Worm (Caenorhabditis elegans) whole organism, mixed stage, embryonic: ENCODE results near the gene sams-1.

ENCODE experiments used
- M03D4.4 ChIP-seq: sonication (generic microtip); optimal IDR thresholded peaks from 2 replicates; lab custom pipeline; 2017; ENCODE audit warnings: mild to moderate bottlenecking, missing genetic modification characterization, missing compliant biosample characterization
- bed-3 ChIP-seq: fragments of 200-800 bp; sonication (Bioruptor generic); optimal IDR thresholded peaks from 3 replicates; lab custom pipeline; 2018; ENCODE audit warnings: mild to moderate bottlenecking, missing genetic modification characterization, moderate library complexity, missing compliant biosample characterization
- blmp-1 ChIP-seq: fragments of 150-350 bp; optimal IDR thresholded peaks from 2 replicates; lab custom pipeline; 2014; ENCODE audit warnings: missing biosample characterization, missing genetic modification characterization
- ceh-39 ChIP-seq: fragments of 150-350 bp; optimal IDR thresholded peaks from 2 replicates; lab custom pipeline; 2014; ENCODE audit warnings: missing biosample characterization, missing genetic modification characterization
- ceh-83 ChIP-seq: fragments of 200-800 bp; sonication (Bioruptor generic); optimal IDR thresholded peaks from 2 replicates; lab custom pipeline; 2018; ENCODE audit warnings: mild to moderate bottlenecking, missing genetic modification characterization, missing compliant biosample characterization
- ces-1 ChIP-seq: fragments of 150-350 bp; optimal IDR thresholded peaks from 2 replicates; lab custom pipeline; 2014; ENCODE audit warnings: missing biosample characterization, missing genetic modification reagents, missing genetic modification characterization
- drap-1 ChIP-seq: fragments of 200-800 bp; sonication (Bioruptor generic); optimal IDR thresholded peaks from 3 replicates; lab custom pipeline; 2018; ENCODE audit warnings: mild to moderate bottlenecking, missing genetic modification characterization, missing compliant biosample characterization
- elt-1 ChIP-seq: sonication (generic microtip); optimal IDR thresholded peaks from 2 replicates; lab custom pipeline; 2017; ENCODE audit warnings: missing genetic modification characterization, mild to moderate bottlenecking, missing compliant biosample characterization, antibody characterized with exemption, moderate library complexity, borderline replicate concordance; ENCODE audit not compliant: insufficient read depth
- elt-3 ChIP-seq: fragments of 150-350 bp; optimal IDR thresholded peaks from 2 replicates; lab custom pipeline; 2014; ENCODE audit warnings: missing biosample characterization, missing genetic modification characterization
- flh-1 ChIP-seq: fragments of 200-800 bp; sonication (Bioruptor generic); optimal IDR thresholded peaks from 2 replicates; lab custom pipeline; 2018; ENCODE audit warnings: mild to moderate bottlenecking, missing genetic modification characterization, moderate library complexity, missing compliant biosample characterization
- ham-2 ChIP-seq: fragments of 200-800 bp; sonication (Bioruptor generic); optimal IDR thresholded peaks from 2 replicates; lab custom pipeline; 2018; ENCODE audit warnings: mild to moderate bottlenecking, missing genetic modification characterization, missing compliant biosample characterization
- lin-13 ChIP-seq: fragments of 150-350 bp; optimal IDR thresholded peaks from 2 replicates; lab custom pipeline; 2014; ENCODE audit warnings: missing biosample characterization, missing genetic modification characterization
- lin-32 ChIP-seq: fragments of 200-800 bp; sonication (Bioruptor generic); optimal IDR thresholded peaks from 2 replicates; lab custom pipeline; 2018; ENCODE audit warnings: mild to moderate bottlenecking, missing genetic modification characterization, missing compliant biosample characterization
- lsy-2 ChIP-seq: fragments of 150-350 bp; optimal IDR thresholded peaks from 2 replicates; lab custom pipeline; 2014; ENCODE audit warnings: missing biosample characterization, missing genetic modification characterization
- mab-5 ChIP-seq: fragments of 150-350 bp; optimal IDR thresholded peaks from 2 replicates; lab custom pipeline; 2014; ENCODE audit warnings: missing biosample characterization, missing genetic modification characterization
- mep-1 ChIP-seq: fragments of 150-350 bp; optimal IDR thresholded peaks from 2 replicates; lab custom pipeline; 2017; ENCODE audit warnings: missing biosample characterization, missing genetic modification reagents, missing genetic modification characterization, inconsistent platforms
- nhr-12 ChIP-seq: fragments of 150-350 bp; optimal IDR thresholded peaks from 2 replicates; lab custom pipeline; 2014; ENCODE audit warnings: missing biosample characterization, missing genetic modification characterization
- nhr-2 ChIP-seq: fragments of 150-350 bp; optimal IDR thresholded peaks from 2 replicates; lab custom pipeline; 2014; ENCODE audit warnings: missing biosample characterization, missing genetic modification characterization
- nhr-237 ChIP-seq: fragments of 150-350 bp; optimal IDR thresholded peaks from 2 replicates; lab custom pipeline; 2014; ENCODE audit warnings: missing biosample characterization, missing genetic modification characterization
- nhr-28 ChIP-seq: fragments of 150-350 bp; optimal IDR thresholded peaks from 2 replicates; lab custom pipeline; 2014; ENCODE audit warnings: missing biosample characterization, missing genetic modification characterization
- pha-4 ChIP-seq: fragments of 150-350 bp; optimal IDR thresholded peaks from 2 replicates; lab custom pipeline; 2018; ENCODE audit warnings: missing biosample characterization, missing genetic modification reagents, missing genetic modification characterization
- snpc-4 ChIP-seq: fragments of 150-350 bp; optimal IDR thresholded peaks from 2 replicates; lab custom pipeline; 2014; ENCODE audit warnings: missing biosample characterization, missing genetic modification characterization
- sptf-1 ChIP-seq: sonication (generic microtip); optimal IDR thresholded peaks from 2 replicates; lab custom pipeline; 2017; ENCODE audit warnings: mild to moderate bottlenecking, missing genetic modification characterization, moderate library complexity, missing compliant biosample characterization
- unc-120 ChIP-seq: sonication (generic microtip); optimal IDR thresholded peaks from 2 replicates; lab custom pipeline; 2017; ENCODE audit warnings: missing genetic modification characterization, missing compliant biosample characterization; ENCODE audit not compliant: poor library complexity, severe bottlenecking
- unc-39 ChIP-seq: fragments of 150-350 bp; optimal IDR thresholded peaks from 2 replicates; lab custom pipeline; 2014; ENCODE audit warnings: missing biosample characterization, missing genetic modification characterization
- unc-62 ChIP-seq: fragments of 150-350 bp; optimal IDR thresholded peaks from 2 replicates; lab custom pipeline; 2014; ENCODE audit warnings: missing biosample characterization, missing genetic modification reagents, missing genetic modification characterization
- zip-8 ChIP-seq: fragments of 150-350 bp; optimal IDR thresholded peaks from 2 replicates; lab custom pipeline; 2014; ENCODE audit warnings: missing biosample characterization, missing genetic modification characterization
- ztf-11 ChIP-seq: fragments of 150-350 bp; optimal IDR thresholded peaks from 2 replicates; lab custom pipeline; 2014; ENCODE audit warnings: missing biosample characterization, missing genetic modification characterization

sams-1 gene

DNA sequence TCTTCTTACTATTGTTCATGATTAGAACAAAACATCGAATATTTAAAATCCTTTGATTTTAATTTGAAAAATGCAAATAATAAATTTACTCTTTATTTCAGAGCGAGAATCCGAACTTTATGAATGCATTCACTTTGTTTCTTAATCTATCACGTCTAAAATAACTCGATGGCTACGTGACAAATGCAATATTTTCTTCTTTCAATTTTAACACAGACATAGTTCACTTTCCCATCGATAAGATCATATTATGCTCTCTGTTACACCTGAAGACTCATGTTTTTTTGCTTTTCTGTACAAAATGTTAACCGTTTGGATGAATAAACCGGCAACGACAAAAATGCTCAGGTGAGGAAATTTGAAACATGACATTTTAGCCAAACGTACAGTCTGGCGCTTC, 3.8 kb downstream of the sams-1 start:
- TF ChIP-seq sptf-1 (tag; lab: Kevin White, UChicago) (no peak), ceh-39 (no peak), drap-1 (GFP tag; lab: Kevin White, UChicago) (no peak), lsy-2 (tag; lab: Kevin White, UChicago) (no peak), mab-5 (no peak), nhr-2 (tag; lab: Kevin White, UChicago) (no peak), ztf-11 (tag; lab: Kevin White, UChicago) (no peak), unc-120 (tag; lab: Kevin White, UChicago) (no peak), snpc-4 (tag; lab: Kevin White, UChicago) (no peak), M03D4.4 (tag; lab: Kevin White, UChicago) (no peak), lin-32 (GFP tag; lab: Kevin White, UChicago) (no peak), nhr-28 (no peak), zip-8 (tag; lab: Kevin White, UChicago) (no peak)
- TF ChIP-seq, all 35 proteins: peak for 0

DNA sequence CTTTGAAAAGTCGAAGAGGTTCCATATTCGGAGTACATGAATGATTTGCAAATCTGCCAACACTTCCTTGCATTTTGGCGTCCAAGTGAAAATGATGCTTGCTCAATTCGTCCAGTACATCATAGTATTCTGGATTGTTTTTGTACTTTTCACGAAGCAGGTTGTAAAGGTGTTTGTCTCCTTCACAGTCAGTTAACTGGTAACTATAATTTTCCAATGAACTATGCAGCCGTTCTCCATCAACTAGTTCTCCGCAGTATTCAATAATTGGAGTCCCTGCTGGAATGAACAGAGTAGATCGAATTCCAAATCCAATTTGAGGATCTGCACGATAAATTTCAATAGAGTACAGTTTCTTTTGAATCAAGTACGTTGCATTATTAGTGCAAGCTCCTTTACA, 5.6 kb downstream of the sams-1 start:
- no peak for TF ChIP-seq ceh-83 (GFP tag; lab: Kevin White, UChicago)
- TF ChIP-seq mep-1: no peak
- TF ChIP-seq flh-1 (GFP tag; lab: Kevin White, UChicago): no peak
- no peak for TF ChIP-seq ces-1
- no peak for TF ChIP-seq nhr-237 (tag; lab: Kevin White, UChicago)
- TF ChIP-seq bed-3: no peak
- no peak for TF ChIP-seq snpc-4 (tag; lab: Kevin White, UChicago)
- no peak for TF ChIP-seq pha-4 (tag; lab: Kevin White, UChicago)
- no peak for TF ChIP-seq drap-1 (GFP tag; lab: Kevin White, UChicago)
- no peak for TF ChIP-seq ceh-39
- no peak for TF ChIP-seq lsy-2 (tag; lab: Kevin White, UChicago)
- TF ChIP-seq sptf-1 (tag; lab: Kevin White, UChicago): no peak
- TF ChIP-seq M03D4.4 (tag; lab: Kevin White, UChicago): no peak
- no peak for TF ChIP-seq unc-62 (GFP tag; lab: Kevin White, UChicago)
- no peak for TF ChIP-seq ztf-11 (tag; lab: Kevin White, UChicago)
- TF ChIP-seq elt-1 (tag; lab: Kevin White, UChicago): no peak
- TF ChIP-seq nhr-28: no peak
- no peak for TF ChIP-seq ham-2 (GFP tag; lab: Kevin White, UChicago)

DNA sequence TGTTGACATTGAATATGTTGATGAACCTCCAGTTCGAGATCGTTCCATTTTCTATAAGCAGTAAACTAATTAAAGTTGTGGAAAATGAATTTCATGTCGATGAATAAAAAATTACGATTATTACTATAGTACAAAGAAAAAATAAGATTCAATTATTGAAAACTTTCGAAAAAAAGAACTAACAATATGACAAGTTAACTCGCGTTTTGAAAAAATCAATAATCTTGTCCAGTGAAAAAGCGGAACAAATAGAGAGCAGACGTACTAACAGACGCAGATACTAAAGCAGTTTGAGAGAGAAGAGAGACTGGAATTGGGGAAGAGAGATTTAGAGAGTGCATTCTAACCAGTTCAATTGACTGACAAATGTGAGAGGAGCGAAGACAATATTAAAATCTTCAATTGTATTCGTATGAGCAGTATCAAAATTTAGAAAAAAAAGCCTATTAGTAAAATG, 8.9 kb downstream of the sams-1 start, which contains the start of gene set-6:
Gene set-6 (minus strand): TSS at position 51 of the 457 bp plus-strand sequence.
- TF ChIP-seq unc-39 (no peak), flh-1 (GFP tag; lab: Kevin White, UChicago) (no peak), lin-13 (tag; lab: Kevin White, UChicago) (no peak), lin-32 (GFP tag; lab: Kevin White, UChicago) (no peak), ces-1 (peak; percentile 85), snpc-4 (tag; lab: Kevin White, UChicago) (no peak), unc-62 (GFP tag; lab: Kevin White, UChicago) (no peak), drap-1 (GFP tag; lab: Kevin White, UChicago) (no peak), lsy-2 (tag; lab: Kevin White, UChicago) (no peak), nhr-237 (tag; lab: Kevin White, UChicago) (peak; percentile 13), elt-3 (no peak)

DNA sequence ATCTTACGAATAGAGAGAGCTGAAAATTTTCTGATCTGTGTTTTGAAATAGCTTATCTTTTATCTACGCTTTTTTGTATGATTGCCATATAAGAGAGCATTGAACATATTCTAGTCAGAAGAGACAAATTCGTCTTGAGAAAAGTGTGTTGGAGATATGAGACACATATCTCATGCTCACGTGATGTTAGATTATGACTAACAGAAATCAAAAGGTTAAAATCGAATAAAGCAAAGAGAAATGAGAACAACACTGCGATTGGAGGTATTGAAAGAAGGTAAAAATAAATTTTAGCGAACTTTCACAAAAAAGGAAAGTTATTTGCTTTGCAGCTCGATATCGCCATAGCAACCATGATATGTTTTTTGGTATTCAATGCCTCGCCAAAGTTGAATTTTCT, 16.3 kb downstream of the sams-1 start, which contains the start of gene nhr-167:
Gene nhr-167 (minus strand): TSS at position 21 of the 400 bp plus-strand sequence.
- no peak for TF ChIP-seq snpc-4 (tag; lab: Kevin White, UChicago)

DNA sequence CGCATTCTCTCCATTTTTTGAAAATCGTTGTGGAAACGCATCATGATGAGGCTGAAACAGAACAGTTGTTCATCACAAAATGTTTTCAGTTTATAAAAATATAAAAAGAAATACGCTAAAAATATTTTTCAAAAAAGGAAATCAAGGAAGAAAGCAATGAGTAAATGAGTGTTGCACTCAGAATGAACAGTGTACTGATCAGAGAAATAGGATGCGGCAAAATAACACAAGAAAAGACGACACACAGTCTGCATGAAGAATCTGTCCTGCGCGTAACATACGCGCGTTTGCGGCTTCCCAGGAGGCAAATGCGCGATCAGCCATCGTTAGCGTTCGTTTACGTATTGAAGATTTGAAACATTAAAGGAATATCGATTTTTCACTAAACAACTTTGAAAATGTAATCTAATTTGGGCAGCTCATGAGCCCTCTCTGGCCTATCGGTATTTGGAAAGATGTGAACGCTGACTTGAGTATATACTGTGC, 17.9 kb downstream of the sams-1 start, which contains the start of gene C49F5.3:
Gene C49F5.3 (minus strand): TSS at position 51 of the 486 bp plus-strand sequence.
- TF ChIP-seq sptf-1 (tag; lab: Kevin White, UChicago): no peak

DNA sequence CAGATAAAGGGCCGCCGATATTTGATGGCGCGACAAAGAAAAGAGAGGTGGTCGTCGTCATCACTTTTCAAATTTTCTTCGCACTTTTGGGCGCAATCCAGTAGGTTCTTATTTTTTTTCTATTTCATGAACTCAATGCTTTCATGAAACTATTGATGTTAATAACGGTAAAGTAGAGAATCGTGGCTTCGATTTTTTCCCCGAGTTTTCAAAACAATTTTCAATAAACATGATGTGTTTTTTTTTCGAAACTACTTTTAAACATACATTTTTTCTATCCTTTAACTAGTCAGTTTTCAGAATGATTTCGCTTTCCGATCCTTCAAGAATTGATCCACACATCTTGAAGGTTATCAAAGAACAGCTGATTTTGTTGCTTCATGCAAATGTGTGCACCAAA, 20.1 kb downstream of the sams-1 start, which contains the start of gene C49F5.5:
Gene C49F5.5 (plus strand): TSS at position 301 of the 400 bp plus-strand sequence.
- TF ChIP-seq nhr-12 (tag; lab: Kevin White, UChicago): no peak
- TF ChIP-seq M03D4.4 (tag; lab: Kevin White, UChicago): no peak
- no peak for TF ChIP-seq blmp-1 (tag; lab: Kevin White, UChicago)
- no peak for TF ChIP-seq sptf-1 (tag; lab: Kevin White, UChicago)
